Worm (Caenorhabditis elegans): ENCODE data around the gene F13A2.10.
"Not testable (repeated sequence)": the region's sequence is repeated elsewhere in the genome, so short reads cannot be mapped to it uniquely, and the experiment has no call there.

DNA sequence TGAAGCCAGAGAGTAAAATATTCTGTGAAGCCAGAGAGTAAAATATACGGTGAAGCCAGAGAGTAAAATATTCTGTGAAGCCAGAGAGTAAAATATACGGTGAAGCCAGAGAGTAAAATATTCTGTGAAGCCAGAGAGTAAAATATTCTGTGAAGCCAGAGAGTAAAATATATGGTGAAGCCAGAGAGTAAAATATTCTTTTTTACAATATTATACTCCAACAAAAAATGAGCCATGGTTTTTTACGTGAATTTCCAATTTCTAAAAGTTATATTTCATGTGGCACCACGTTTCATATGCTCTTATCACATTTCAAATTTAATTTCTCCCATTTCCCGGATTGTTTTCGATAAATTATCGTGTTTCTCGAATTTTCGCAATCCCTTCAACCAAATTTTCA is 49.6 kb downstream of the F13A2.10 start, which contains the start of gene irld-1:
- TF ChIP-seq ceh-30 (tag; optimal IDR thresholded peaks at IDR 0.05); ztf-16 (tag; optimal IDR thresholded peaks at IDR 0.05); elt-2 (tag; optimal IDR thresholded peaks at IDR 0.05); pax-1 (tag; optimal IDR thresholded peaks at IDR 0.05); ahr-1 (tag; optimal IDR thresholded peaks at IDR 0.05); pag-3 (tag; optimal IDR thresholded peaks at IDR 0.05; ENCODE audit: borderline replicate concordance); pha-4 (tag; optimal IDR thresholded peaks at IDR 0.05); pqm-1 (tag; optimal IDR thresholded peaks at IDR 0.05); F13H6.1 (tag; optimal IDR thresholded peaks at IDR 0.05); dve-1 (tag; optimal IDR thresholded peaks at IDR 0.05); elt-4 (tag; optimal IDR thresholded peaks at IDR 0.05); hlh-8 (tag; optimal IDR thresholded peaks at IDR 0.05): not testable (repeated sequence)
